Worm (Caenorhabditis elegans) whole organism, late embryonic: ENCODE data around the gene dhhc-14.

ENCODE experiments used
- C08G9.2 ChIP-seq: sonication (generic microtip); optimal IDR thresholded peaks from 2 replicates; lab custom pipeline; 2016; ENCODE audit warnings: mild to moderate bottlenecking, missing genetic modification characterization, moderate library complexity, missing compliant biosample characterization
- K02D7.2 ChIP-seq: sonication (generic microtip); optimal IDR thresholded peaks from 2 replicates; lab custom pipeline; 2017; ENCODE audit warnings: mild to moderate bottlenecking, missing genetic modification characterization, missing compliant biosample characterization
- K09A11.1 ChIP-seq: sonication (generic microtip); optimal IDR thresholded peaks from 2 replicates; lab custom pipeline; 2017; ENCODE audit warnings: antibody characterized with exemption, mild to moderate bottlenecking, missing genetic modification characterization, missing compliant biosample characterization; ENCODE audit not compliant: insufficient read depth
- T23F11.4 ChIP-seq: fragments of 200-800 bp; sonication (Bioruptor generic); optimal IDR thresholded peaks from 2 replicates; lab custom pipeline; 2018; ENCODE audit warnings: mild to moderate bottlenecking, missing genetic modification characterization, missing compliant biosample characterization
- Y22D7AL.16 ChIP-seq: sonication (generic microtip); optimal IDR thresholded peaks from 2 replicates; lab custom pipeline; 2016; ENCODE audit warnings: missing genetic modification characterization, missing compliant biosample characterization
- ceh-14 ChIP-seq: sonication (generic microtip); optimal IDR thresholded peaks from 2 replicates; lab custom pipeline; 2016; ENCODE audit warnings: missing genotype, missing genetic modification characterization, missing compliant biosample characterization
- ceh-19 ChIP-seq: fragments of 200-800 bp; sonication (Bioruptor generic); optimal IDR thresholded peaks from 2 replicates; lab custom pipeline; 2018; ENCODE audit warnings: mild to moderate bottlenecking, missing genetic modification characterization, missing compliant biosample characterization
- ceh-2 ChIP-seq: sonication (generic microtip); optimal IDR thresholded peaks from 2 replicates; lab custom pipeline; 2016; ENCODE audit warnings: missing genotype, missing genetic modification characterization, missing compliant biosample characterization
- ceh-31 ChIP-seq: sonication (generic microtip); optimal IDR thresholded peaks from 2 replicates; lab custom pipeline; 2016; ENCODE audit warnings: missing genetic modification characterization, missing compliant biosample characterization
- ceh-34 ChIP-seq: sonication (generic microtip); optimal IDR thresholded peaks from 2 replicates; lab custom pipeline; 2016; ENCODE audit warnings: mild to moderate bottlenecking, missing genetic modification characterization, missing compliant biosample characterization
- ceh-6 ChIP-seq: fragments of 200-800 bp; sonication (Bioruptor generic); optimal IDR thresholded peaks from 2 replicates; lab custom pipeline; 2018; ENCODE audit warnings: mild to moderate bottlenecking, missing genetic modification characterization, missing compliant biosample characterization
- ceh-9 ChIP-seq: sonication (generic microtip); optimal IDR thresholded peaks from 2 replicates; lab custom pipeline; 2016; ENCODE audit warnings: mild to moderate bottlenecking, missing genetic modification characterization, inconsistent platforms, missing compliant biosample characterization
- dmd-4 ChIP-seq: sonication (generic microtip); optimal IDR thresholded peaks from 2 replicates; lab custom pipeline; 2016; ENCODE audit warnings: borderline replicate concordance, missing genetic modification characterization, missing compliant biosample characterization
- dve-1 ChIP-seq: sonication (generic microtip); optimal IDR thresholded peaks from 2 replicates; lab custom pipeline; 2017; ENCODE audit warnings: antibody characterized with exemption, mild to moderate bottlenecking, missing genetic modification characterization, missing compliant biosample characterization
- ets-4 ChIP-seq: sonication (generic microtip); optimal IDR thresholded peaks from 2 replicates; lab custom pipeline; 2016; ENCODE audit warnings: missing genetic modification characterization, missing compliant biosample characterization
- fkh-6 ChIP-seq: sonication (generic microtip); optimal IDR thresholded peaks from 2 replicates; lab custom pipeline; 2016; ENCODE audit warnings: missing genetic modification characterization, missing compliant biosample characterization
- gmeb-2 ChIP-seq: sonication (generic microtip); optimal IDR thresholded peaks from 2 replicates; lab custom pipeline; 2016; ENCODE audit warnings: missing genetic modification characterization, inconsistent platforms, missing compliant biosample characterization
- hlh-13 ChIP-seq: fragments of 200-800 bp; sonication (Bioruptor generic); optimal IDR thresholded peaks from 2 replicates; lab custom pipeline; 2018; ENCODE audit warnings: mild to moderate bottlenecking, missing genetic modification characterization, missing compliant biosample characterization
- hlh-30 ChIP-seq: sonication (generic microtip); optimal IDR thresholded peaks from 2 replicates; lab custom pipeline; 2017; ENCODE audit warnings: antibody characterized with exemption, missing genetic modification characterization, missing compliant biosample characterization; ENCODE audit not compliant: insufficient read depth
- hlh-6 ChIP-seq: sonication (generic microtip); optimal IDR thresholded peaks from 2 replicates; lab custom pipeline; 2016; ENCODE audit warnings: missing genotype, missing genetic modification characterization, missing compliant biosample characterization
- lin-11 ChIP-seq: fragments of 200-800 bp; sonication (Bioruptor generic); optimal IDR thresholded peaks from 2 replicates; lab custom pipeline; 2018; ENCODE audit warnings: mild to moderate bottlenecking, missing genetic modification characterization, missing compliant biosample characterization
- mec-3 ChIP-seq: sonication (generic microtip); optimal IDR thresholded peaks from 2 replicates; lab custom pipeline; 2016; ENCODE audit warnings: borderline replicate concordance, missing genetic modification characterization, missing compliant biosample characterization
- nfya-1 ChIP-seq: sonication (generic microtip); optimal IDR thresholded peaks from 2 replicates; lab custom pipeline; 2017; ENCODE audit warnings: missing genetic modification characterization, mild to moderate bottlenecking, missing compliant biosample characterization, antibody characterized with exemption, moderate library complexity
- odd-2 ChIP-seq: sonication (generic microtip); optimal IDR thresholded peaks from 2 replicates; lab custom pipeline; 2017; ENCODE audit warnings: antibody characterized with exemption, mild to moderate bottlenecking, missing genetic modification characterization, missing compliant biosample characterization
- pag-3 ChIP-seq: sonication (generic microtip); optimal IDR thresholded peaks from 2 replicates; lab custom pipeline; 2016; ENCODE audit warnings: missing compliant biosample characterization, missing genetic modification characterization, borderline replicate concordance
- pat-9 ChIP-seq: fragments of 200-800 bp; sonication (Bioruptor generic); optimal IDR thresholded peaks from 2 replicates; lab custom pipeline; 2018; ENCODE audit warnings: mild to moderate bottlenecking, missing genetic modification characterization, moderate library complexity, missing compliant biosample characterization
- pha-2 ChIP-seq: sonication (generic microtip); optimal IDR thresholded peaks from 2 replicates; lab custom pipeline; 2017; ENCODE audit warnings: mild to moderate bottlenecking, missing genetic modification characterization, missing compliant biosample characterization
- pha-4 ChIP-seq: fragments of 150-350 bp; optimal IDR thresholded peaks from 2 replicates; lab custom pipeline; 2018; ENCODE audit warnings: missing biosample characterization, missing genetic modification reagents, missing genetic modification characterization
- rnt-1 ChIP-seq: sonication (generic microtip); optimal IDR thresholded peaks from 2 replicates; lab custom pipeline; 2016; ENCODE audit warnings: missing genetic modification characterization, missing compliant biosample characterization
- sox-4 ChIP-seq: sonication (generic microtip); optimal IDR thresholded peaks from 2 replicates; lab custom pipeline; 2017; ENCODE audit warnings: mild to moderate bottlenecking, missing genetic modification characterization, inconsistent platforms, missing compliant biosample characterization
- tbx-7 ChIP-seq: sonication (generic microtip); optimal IDR thresholded peaks from 2 replicates; lab custom pipeline; 2016; ENCODE audit warnings: missing genotype, missing genetic modification characterization, missing compliant biosample characterization
- unc-55 ChIP-seq: sonication (generic microtip); optimal IDR thresholded peaks from 2 replicates; lab custom pipeline; 2017; ENCODE audit warnings: missing biosample characterization, missing genetic modification reagents, missing genetic modification characterization
- ztf-16 ChIP-seq: sonication (generic microtip); optimal IDR thresholded peaks from 2 replicates; lab custom pipeline; 2017; ENCODE audit warnings: missing genetic modification characterization, missing compliant biosample characterization

dhhc-14 gene

ce11 chrX:8581447-8581846 lies 29.4 kb downstream of the dhhc-14 start, which contains the start of gene F18E9.8:
Gene F18E9.8, minus strand, starts transcription at chrX:8581547.
- TF ChIP-seq pha-4 (tag; lab: Kevin White, UChicago): no peak
- TF ChIP-seq ceh-6 (GFP tag; lab: Kevin White, UChicago): no peak
- no peak for TF ChIP-seq ceh-31 (tag; lab: Kevin White, UChicago)
- TF ChIP-seq odd-2 (tag; lab: Kevin White, UChicago): no peak
- no peak for TF ChIP-seq hlh-13
- no peak for TF ChIP-seq ztf-16 (tag; lab: Kevin White, UChicago)

- no peak for TF ChIP-seq Y22D7AL.16 (tag; lab: Kevin White, UChicago)
- no peak for TF ChIP-seq ceh-31 (tag; lab: Kevin White, UChicago)
- no peak for TF ChIP-seq T23F11.4 (GFP tag; lab: Kevin White, UChicago)
- no peak for TF ChIP-seq tbx-7 (tag; lab: Kevin White, UChicago)
- no peak for TF ChIP-seq rnt-1
- no peak for TF ChIP-seq C08G9.2 (tag; lab: Kevin White, UChicago)
- no peak for TF ChIP-seq pat-9 (tag; lab: Kevin White, UChicago)
- TF ChIP-seq dmd-4: no peak
- TF ChIP-seq ceh-14: no peak
- no peak for TF ChIP-seq K02D7.2
- TF ChIP-seq K09A11.1 (tag; lab: Kevin White, UChicago): no peak
- TF ChIP-seq hlh-6 (tag; lab: Kevin White, UChicago): no peak
- TF ChIP-seq ets-4: no peak
- no peak for TF ChIP-seq sox-4
- TF ChIP-seq nfya-1: no peak
- TF ChIP-seq pag-3: no peak
- no peak for TF ChIP-seq ceh-19 (GFP tag; lab: Kevin White, UChicago)
- TF ChIP-seq, all 69 proteins: peak for 0
Measured at ce11 chrX:8582767-8583360, 30.8 kb downstream of the dhhc-14 start.

ce11 chrX:8584825-8585384 lies 32.8 kb downstream of the dhhc-14 start:
- no peak for TF ChIP-seq dve-1 (tag; lab: Kevin White, UChicago)
- TF ChIP-seq pag-3: no peak
- no peak for TF ChIP-seq ceh-9 (tag; lab: Kevin White, UChicago)
- TF ChIP-seq pha-2 (tag; lab: Kevin White, UChicago): no peak
- TF ChIP-seq ceh-31 (tag; lab: Kevin White, UChicago): no peak
- no peak for TF ChIP-seq ceh-2 (tag; lab: Kevin White, UChicago)
- TF ChIP-seq ceh-14: no peak
- no peak for TF ChIP-seq unc-55
- no peak for TF ChIP-seq nfya-1
- TF ChIP-seq gmeb-2 (tag; lab: Kevin White, UChicago): no peak
- TF ChIP-seq fkh-6: no peak

- TF ChIP-seq K02D7.2 (no peak), Y22D7AL.16 (tag; lab: Kevin White, UChicago) (no peak), T23F11.4 (GFP tag; lab: Kevin White, UChicago) (no peak)
Measured at ce11 chrX:8585837-8586236, 33.8 kb downstream of the dhhc-14 start, which contains the start of gene F18E9.3. Gene F18E9.3, plus strand, starts transcription at chrX:8586147.

- TF ChIP-seq pag-3 (no peak), nfya-1 (no peak), pha-2 (tag; lab: Kevin White, UChicago) (no peak), fkh-6 (no peak), Y22D7AL.16 (tag; lab: Kevin White, UChicago) (no peak), dmd-4 (no peak), ceh-34 (tag; lab: Kevin White, UChicago) (no peak), hlh-6 (tag; lab: Kevin White, UChicago) (no peak), gmeb-2 (tag; lab: Kevin White, UChicago) (no peak), hlh-30 (no peak), lin-11 (tag; lab: Kevin White, UChicago) (no peak), mec-3 (tag; lab: Kevin White, UChicago) (no peak)
Measured at ce11 chrX:8592881-8593280, 40.8 kb downstream of the dhhc-14 start, which contains the start of gene nlp-7. Gene nlp-7, plus strand, starts transcription at chrX:8593181.
